Worm (Caenorhabditis elegans) whole organism, late embryonic: ENCODE measurements around the gene jbts-14.
A peak's percentile ranks its signal among the peaks of the same experiment; 100 is the strongest.

Experiments used
- F13H6.1 ChIP-seq: sonication (generic microtip); optimal IDR thresholded peaks from 2 replicates; lab custom pipeline; 2016; ENCODE audit warnings: missing genetic modification characterization, missing compliant biosample characterization
- K09A11.1 ChIP-seq: sonication (generic microtip); optimal IDR thresholded peaks from 2 replicates; lab custom pipeline; 2017; ENCODE audit warnings: antibody characterized with exemption, mild to moderate bottlenecking, missing genetic modification characterization, missing compliant biosample characterization; ENCODE audit not compliant: insufficient read depth
- T23F11.4 ChIP-seq: fragments of 200-800 bp; sonication (Bioruptor generic); optimal IDR thresholded peaks from 2 replicates; lab custom pipeline; 2018; ENCODE audit warnings: mild to moderate bottlenecking, missing genetic modification characterization, missing compliant biosample characterization
- ama-1 ChIP-seq: fragments of 150-350 bp; optimal IDR thresholded peaks from 2 replicates; lab custom pipeline; 2014
- ceh-14 ChIP-seq: sonication (generic microtip); optimal IDR thresholded peaks from 2 replicates; lab custom pipeline; 2016; ENCODE audit warnings: missing genotype, missing genetic modification characterization, missing compliant biosample characterization
- ceh-2 ChIP-seq: sonication (generic microtip); optimal IDR thresholded peaks from 2 replicates; lab custom pipeline; 2016; ENCODE audit warnings: missing genotype, missing genetic modification characterization, missing compliant biosample characterization
- ceh-22 ChIP-seq: sonication (generic microtip); optimal IDR thresholded peaks from 2 replicates; lab custom pipeline; 2017; ENCODE audit warnings: missing biosample characterization, missing genetic modification characterization
- ceh-30 ChIP-seq: fragments of 150-350 bp; optimal IDR thresholded peaks from 2 replicates; lab custom pipeline; 2014; ENCODE audit warnings: missing biosample characterization, missing genetic modification characterization
- ceh-34 ChIP-seq: sonication (generic microtip); optimal IDR thresholded peaks from 2 replicates; lab custom pipeline; 2016; ENCODE audit warnings: mild to moderate bottlenecking, missing genetic modification characterization, missing compliant biosample characterization
- ceh-45 ChIP-seq: fragments of 200-800 bp; sonication (Bioruptor generic); IDR thresholded peaks from 2 replicates; pipeline ENCODE4 v1.3.6; 2022; ENCODE audit warnings: missing genetic modification reagents, missing genetic modification characterization, missing compliant biosample characterization
- ceh-9 ChIP-seq: sonication (generic microtip); optimal IDR thresholded peaks from 2 replicates; lab custom pipeline; 2016; ENCODE audit warnings: mild to moderate bottlenecking, missing genetic modification characterization, inconsistent platforms, missing compliant biosample characterization
- che-1 ChIP-seq: sonication (generic microtip); optimal IDR thresholded peaks from 2 replicates; lab custom pipeline; 2016; ENCODE audit warnings: mild to moderate bottlenecking, missing genetic modification characterization, missing compliant biosample characterization
- dmd-4 ChIP-seq: sonication (generic microtip); optimal IDR thresholded peaks from 2 replicates; lab custom pipeline; 2016; ENCODE audit warnings: borderline replicate concordance, missing genetic modification characterization, missing compliant biosample characterization
- ets-4 ChIP-seq: sonication (generic microtip); optimal IDR thresholded peaks from 2 replicates; lab custom pipeline; 2016; ENCODE audit warnings: missing genetic modification characterization, missing compliant biosample characterization
- eyg-1 ChIP-seq: sonication (generic microtip); optimal IDR thresholded peaks from 2 replicates; lab custom pipeline; 2016; ENCODE audit warnings: missing genotype, missing genetic modification characterization, missing compliant biosample characterization
- fkh-6 ChIP-seq: sonication (generic microtip); optimal IDR thresholded peaks from 2 replicates; lab custom pipeline; 2016; ENCODE audit warnings: missing genetic modification characterization, missing compliant biosample characterization
- hlh-13 ChIP-seq: fragments of 200-800 bp; sonication (Bioruptor generic); optimal IDR thresholded peaks from 2 replicates; lab custom pipeline; 2018; ENCODE audit warnings: mild to moderate bottlenecking, missing genetic modification characterization, missing compliant biosample characterization
- hlh-15 ChIP-seq: sonication (generic microtip); optimal IDR thresholded peaks from 2 replicates; lab custom pipeline; 2016; ENCODE audit warnings: missing genetic modification characterization, missing compliant biosample characterization
- hlh-30 ChIP-seq: sonication (generic microtip); optimal IDR thresholded peaks from 2 replicates; lab custom pipeline; 2017; ENCODE audit warnings: antibody characterized with exemption, missing genetic modification characterization, missing compliant biosample characterization; ENCODE audit not compliant: insufficient read depth
- hlh-8 ChIP-seq: sonication (generic microtip); optimal IDR thresholded peaks from 2 replicates; lab custom pipeline; 2016; ENCODE audit warnings: missing genotype, missing genetic modification characterization, missing compliant biosample characterization
- lin-11 ChIP-seq: fragments of 200-800 bp; sonication (Bioruptor generic); optimal IDR thresholded peaks from 2 replicates; lab custom pipeline; 2018; ENCODE audit warnings: mild to moderate bottlenecking, missing genetic modification characterization, missing compliant biosample characterization
- npax-4 ChIP-seq: sonication (generic microtip); optimal IDR thresholded peaks from 2 replicates; lab custom pipeline; 2016; ENCODE audit warnings: missing genetic modification characterization, missing compliant biosample characterization
- odd-2 ChIP-seq: sonication (generic microtip); optimal IDR thresholded peaks from 2 replicates; lab custom pipeline; 2017; ENCODE audit warnings: antibody characterized with exemption, mild to moderate bottlenecking, missing genetic modification characterization, missing compliant biosample characterization
- pag-3 ChIP-seq: sonication (generic microtip); optimal IDR thresholded peaks from 2 replicates; lab custom pipeline; 2016; ENCODE audit warnings: missing compliant biosample characterization, missing genetic modification characterization, borderline replicate concordance
- pax-1 ChIP-seq: fragments of 150-350 bp; optimal IDR thresholded peaks from 2 replicates; lab custom pipeline; 2014; ENCODE audit warnings: missing biosample characterization, missing genetic modification characterization
- pha-2 ChIP-seq: sonication (generic microtip); optimal IDR thresholded peaks from 2 replicates; lab custom pipeline; 2017; ENCODE audit warnings: mild to moderate bottlenecking, missing genetic modification characterization, missing compliant biosample characterization
- pha-4 ChIP-seq: fragments of 150-350 bp; optimal IDR thresholded peaks from 2 replicates; lab custom pipeline; 2018; ENCODE audit warnings: missing biosample characterization, missing genetic modification reagents, missing genetic modification characterization
- pqm-1 ChIP-seq: sonication (generic microtip); optimal IDR thresholded peaks from 2 replicates; lab custom pipeline; 2016; ENCODE audit warnings: missing genetic modification characterization, missing compliant biosample characterization
- pros-1 ChIP-seq: fragments of 150-350 bp; optimal IDR thresholded peaks from 2 replicates; lab custom pipeline; 2014; ENCODE audit warnings: missing biosample characterization, missing genetic modification reagents, missing genetic modification characterization
- sdc-2 ChIP-seq: sonication (generic microtip); optimal IDR thresholded peaks from 2 replicates; lab custom pipeline; 2016; ENCODE audit warnings: missing genotype, missing genetic modification characterization, missing compliant biosample characterization
- sox-4 ChIP-seq: sonication (generic microtip); optimal IDR thresholded peaks from 2 replicates; lab custom pipeline; 2017; ENCODE audit warnings: mild to moderate bottlenecking, missing genetic modification characterization, inconsistent platforms, missing compliant biosample characterization
- syd-9 ChIP-seq: sonication (generic microtip); optimal IDR thresholded peaks from 2 replicates; lab custom pipeline; 2016; ENCODE audit warnings: mild to moderate bottlenecking, missing genetic modification characterization, moderate library complexity, missing compliant biosample characterization
- tbx-2 ChIP-seq: sonication (generic microtip); optimal IDR thresholded peaks from 2 replicates; lab custom pipeline; 2016; ENCODE audit warnings: missing genetic modification characterization, missing compliant biosample characterization
- tbx-7 ChIP-seq: sonication (generic microtip); optimal IDR thresholded peaks from 2 replicates; lab custom pipeline; 2016; ENCODE audit warnings: missing genotype, missing genetic modification characterization, missing compliant biosample characterization
- unc-42 ChIP-seq: sonication (generic microtip); optimal IDR thresholded peaks from 2 replicates; lab custom pipeline; 2016; ENCODE audit warnings: missing genotype, missing genetic modification characterization, missing compliant biosample characterization

jbts-14 gene

DNA sequence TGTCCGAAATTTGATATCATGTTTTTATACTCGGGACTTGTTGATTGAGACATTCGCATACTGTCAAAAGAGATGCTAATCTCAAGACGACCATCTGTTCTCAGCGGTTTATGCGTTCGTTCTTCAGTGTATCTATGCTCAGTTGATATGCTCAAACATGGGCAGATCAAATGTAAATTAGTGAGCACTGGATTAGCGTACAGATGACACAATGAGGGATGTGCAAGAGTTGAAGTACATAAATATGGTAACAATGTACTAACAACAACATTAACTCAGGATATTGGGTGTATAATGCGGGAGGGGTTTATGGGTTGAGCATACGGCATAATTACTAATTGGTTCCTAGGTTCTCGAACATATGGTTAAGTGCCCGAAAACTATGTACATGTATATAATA, 41.7 kb upstream of the jbts-14 start:
- peak; percentile 9 for TF ChIP-seq unc-42 (tag; lab: Kevin White, UChicago)
- TF ChIP-seq eyg-1: no peak

DNA sequence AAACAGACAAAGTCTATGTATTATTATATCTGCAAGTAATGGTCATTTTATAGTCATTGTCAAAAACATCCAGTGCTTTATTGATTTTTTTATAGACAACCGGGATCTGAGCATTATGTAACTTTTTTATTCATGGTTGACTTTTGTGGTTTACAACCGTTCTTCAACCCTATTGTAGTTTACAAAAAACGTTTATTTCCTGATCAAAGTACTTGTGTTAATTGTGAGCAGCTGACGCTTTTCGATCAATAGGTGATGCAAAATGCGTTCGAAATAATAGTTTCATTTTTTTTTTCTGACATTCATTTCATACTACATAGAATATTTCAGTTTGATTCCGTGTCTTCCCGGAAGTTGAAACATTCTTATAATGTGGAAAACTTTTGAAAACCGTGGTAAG, 31.3 kb upstream of the jbts-14 start, which contains the start of the genes K09E2.2 and K09E2.3:
Gene K09E2.2 (plus strand): TSS at position 301 of the 400 bp plus-strand sequence.
Gene K09E2.3 (plus strand): TSS at position 325 of the 400 bp plus-strand sequence.
- TF ChIP-seq pag-3 (tag; lab: Kevin White, UChicago) (no peak), ceh-9 (no peak), hlh-8 (tag; lab: Kevin White, UChicago) (no peak), lin-11 (tag; lab: Kevin White, UChicago) (no peak)
- TF ChIP-seq, all 69 proteins: peak for 0

DNA sequence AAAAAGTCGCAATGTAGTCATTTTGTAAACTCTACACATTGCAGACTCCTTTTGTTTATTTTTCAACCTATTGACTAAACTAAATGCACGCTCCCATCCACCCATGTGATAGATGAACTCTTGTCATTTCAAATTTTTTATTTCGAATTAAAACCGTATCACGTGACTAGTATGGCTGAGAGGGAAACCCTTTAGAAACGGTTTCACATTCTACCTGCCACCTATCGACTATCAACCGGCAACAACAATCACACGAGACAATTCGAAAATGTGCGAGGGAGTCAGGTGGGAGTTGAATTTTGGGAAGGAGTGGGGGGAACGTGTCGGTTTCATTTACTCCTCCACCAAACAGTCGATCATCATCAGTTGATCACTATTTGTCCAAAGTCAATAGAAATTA, 29.6 kb upstream of the jbts-14 start:
- no peak for TF ChIP-seq sox-4 (tag; lab: Kevin White, UChicago)
- TF ChIP-seq tbx-2: no peak
- peak; percentile 68 for TF ChIP-seq hlh-30
- TF ChIP-seq pha-4 (tag; lab: Kevin White, UChicago): no peak
- no peak for TF ChIP-seq npax-4 (tag; lab: Kevin White, UChicago)
- no peak for TF ChIP-seq ceh-34 (tag; lab: Kevin White, UChicago)

DNA sequence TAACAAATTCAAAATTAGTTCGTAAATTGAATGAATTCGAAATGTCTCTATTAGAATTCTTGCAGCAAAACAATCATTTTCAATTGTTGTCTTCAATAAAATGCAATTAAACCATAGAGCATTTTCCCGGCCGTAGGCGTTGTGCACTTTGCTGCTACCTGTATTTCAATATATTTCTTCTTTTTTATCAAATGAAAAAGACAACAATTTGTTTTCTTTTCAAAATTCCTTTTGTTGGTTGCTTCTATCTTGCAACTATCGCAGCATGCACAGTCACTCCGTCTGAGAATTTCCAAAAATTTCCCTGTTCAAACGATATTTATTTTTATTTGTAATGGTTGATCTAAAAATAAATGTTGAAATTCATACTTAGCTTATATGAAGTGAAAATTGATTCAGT, 29.0 kb upstream of the jbts-14 start:
- TF ChIP-seq unc-42 (tag; lab: Kevin White, UChicago) (no peak), dmd-4 (no peak), pqm-1 (tag; lab: Kevin White, UChicago) (no peak), T23F11.4 (GFP tag; lab: Kevin White, UChicago) (no peak), syd-9 (no peak), npax-4 (tag; lab: Kevin White, UChicago) (no peak), ets-4 (tag; lab: Kevin White, UChicago) (no peak), tbx-7 (tag; lab: Kevin White, UChicago) (no peak), ceh-30 (tag; lab: Kevin White, UChicago) (no peak), ceh-34 (tag; lab: Kevin White, UChicago) (no peak), ceh-14 (tag; lab: Kevin White, UChicago) (no peak), sdc-2 (no peak), fkh-6 (tag; lab: Kevin White, UChicago) (no peak), K09A11.1 (tag; lab: Kevin White, UChicago) (no peak), pros-1 (tag; lab: Kevin White, UChicago) (no peak), pha-2 (tag; lab: Kevin White, UChicago) (no peak), che-1 (no peak), hlh-15 (tag; lab: Kevin White, UChicago) (no peak)

DNA sequence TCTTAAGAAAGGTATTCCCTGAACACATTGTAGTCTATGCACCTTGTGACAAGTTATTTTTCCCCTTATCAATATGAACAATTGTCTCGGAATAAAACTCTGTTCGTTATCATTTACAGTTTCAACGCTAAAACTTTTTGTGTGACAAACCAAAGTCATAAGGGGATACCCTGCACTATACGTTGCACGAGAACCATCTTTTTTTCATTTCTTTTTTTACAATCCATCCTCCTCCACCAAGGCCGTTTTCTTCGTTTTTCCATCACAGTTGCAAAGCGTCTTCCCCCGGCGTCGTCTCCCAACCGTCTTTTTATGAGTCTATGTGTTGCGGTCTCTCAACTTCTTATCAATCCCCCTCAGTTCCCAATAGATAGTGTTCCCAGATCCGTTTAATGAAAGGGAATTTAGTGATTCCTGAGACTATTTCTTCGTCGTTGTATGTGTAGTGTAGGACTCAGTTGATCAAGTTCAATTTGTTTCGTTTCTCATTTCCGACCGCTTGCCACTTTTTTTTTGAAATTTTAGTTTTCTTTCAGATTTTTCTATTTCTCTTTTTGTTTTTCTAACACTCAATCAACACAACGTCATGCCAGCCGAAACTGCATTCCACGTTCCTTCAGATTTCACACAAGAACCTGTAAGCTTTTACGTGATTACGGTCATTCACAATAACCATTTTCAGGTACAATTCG, 27.9 kb upstream of the jbts-14 start:
- TF ChIP-seq syd-9 (no peak), pax-1 (no peak), hlh-13 (GFP tag; lab: Kevin White, UChicago) (no peak), hlh-30 (no peak), ceh-2 (no peak), eyg-1 (no peak), ceh-22 (no peak), unc-42 (tag; lab: Kevin White, UChicago) (no peak), F13H6.1 (no peak), odd-2 (tag; lab: Kevin White, UChicago) (no peak), ama-1 (no peak), ceh-45 (GFP tag; lab: Robert Waterston, UW) (no peak)
